Worm (Caenorhabditis elegans) whole organism, L4 larva: ENCODE data around the gene lron-7.
A peak's percentile ranks its signal among the peaks of the same experiment; 100 is the strongest.

Experiments
- D1046.2 ChIP-seq: fragments of 200-800 bp; sonication (Bioruptor generic); IDR thresholded peaks from 2 replicates; pipeline ENCODE4 v1.3.6; 2022; ENCODE audit warnings: missing genetic modification characterization, missing compliant biosample characterization
- F26F4.8 ChIP-seq: fragments of 200-800 bp; sonication (Bioruptor generic); conservative IDR thresholded peaks from 2 replicates; pipeline ENCODE4 v1.3.6; 2022; ENCODE audit warnings: missing genetic modification characterization, missing compliant biosample characterization
- F49E8.2 ChIP-seq: sonication (generic microtip); optimal IDR thresholded peaks from 2 replicates; lab custom pipeline; 2016; ENCODE audit warnings: missing compliant biosample characterization, mild to moderate bottlenecking, missing genetic modification characterization, borderline replicate concordance
- R02D3.7 ChIP-seq: fragments of 150-350 bp; sonication (generic microtip); optimal IDR thresholded peaks from 3 replicates; lab custom pipeline; 2014; ENCODE audit warnings: missing biosample characterization, missing genetic modification characterization
- T20F7.1 ChIP-seq: fragments of 200-800 bp; sonication (Bioruptor generic); optimal IDR thresholded peaks from 2 replicates; lab custom pipeline; 2018; ENCODE audit warnings: mild to moderate bottlenecking, missing genetic modification characterization, missing compliant biosample characterization
- Y48G9A.11 ChIP-seq: fragments of 200-800 bp; sonication (Bioruptor generic); IDR thresholded peaks from 2 replicates; pipeline ENCODE4 v1.3.6; 2022; ENCODE audit warnings: missing genetic modification reagents, missing genetic modification characterization, missing compliant biosample characterization
- Y5F2A.4 ChIP-seq: fragments of 200-800 bp; sonication (Bioruptor generic); optimal IDR thresholded peaks from 2 replicates; lab custom pipeline; 2018; ENCODE audit warnings: mild to moderate bottlenecking, missing genetic modification characterization, missing compliant biosample characterization
- ZK546.5 ChIP-seq, 2 experiments: sonication (generic microtip); optimal IDR thresholded peaks; 2 replicates each; lab custom pipeline; 2017; ENCODE audit warnings: missing biosample characterization in 2 of 2, missing genetic modification characterization in 2 of 2
- arid-1 ChIP-seq: fragments of 200-800 bp; sonication (Bioruptor generic); conservative IDR thresholded peaks from 2 replicates; pipeline ENCODE4 v1.3.6; 2022; ENCODE audit warnings: missing genetic modification reagents, missing genetic modification characterization, missing compliant biosample characterization
- ceh-28 ChIP-seq: fragments of 150-350 bp; optimal IDR thresholded peaks from 2 replicates; lab custom pipeline; 2014; ENCODE audit warnings: missing biosample characterization, missing genetic modification reagents, missing genetic modification characterization
- ceh-32 ChIP-seq: sonication (generic microtip); optimal IDR thresholded peaks from 2 replicates; lab custom pipeline; 2016; ENCODE audit warnings: mild to moderate bottlenecking, missing genetic modification characterization, missing compliant biosample characterization; ENCODE audit not compliant: poor library complexity
- daf-16 ChIP-seq, 3 experiments: sonication (generic microtip); optimal IDR thresholded peaks; 2 replicates each; lab custom pipeline; 2016 to 2017; ENCODE audit warnings: missing genetic modification characterization in 3 of 3, missing genetic modification reagents in 3 of 3, mild to moderate bottlenecking in 2 of 3, missing compliant biosample characterization in 2 of 3, missing biosample characterization in 1 of 3, moderate library complexity in 1 of 3
- daf-8 ChIP-seq: fragments of 200-800 bp; sonication (Bioruptor generic); IDR thresholded peaks from 2 replicates; pipeline ENCODE4 v1.3.6; 2022; ENCODE audit warnings: missing genetic modification characterization, missing compliant biosample characterization
- dve-1 ChIP-seq: sonication (generic microtip); optimal IDR thresholded peaks from 2 replicates; lab custom pipeline; 2017; ENCODE audit warnings: antibody characterized with exemption, mild to moderate bottlenecking, missing genetic modification characterization, missing compliant biosample characterization; ENCODE audit not compliant: insufficient read depth
- fkh-10 ChIP-seq: fragments of 150-350 bp; optimal IDR thresholded peaks from 2 replicates; lab custom pipeline; 2014; ENCODE audit warnings: missing biosample characterization, missing genetic modification reagents, missing genetic modification characterization
- hlh-11 ChIP-seq: fragments of 200-800 bp; sonication (Bioruptor generic); optimal IDR thresholded peaks from 2 replicates; lab custom pipeline; 2018; ENCODE audit warnings: mild to moderate bottlenecking, missing genetic modification characterization, missing compliant biosample characterization
- hlh-30 ChIP-seq: sonication (generic microtip); optimal IDR thresholded peaks from 2 replicates; lab custom pipeline; 2017; ENCODE audit warnings: antibody characterized with exemption, mild to moderate bottlenecking, missing genetic modification characterization, missing compliant biosample characterization; ENCODE audit not compliant: insufficient read depth
- hmg-1.1 ChIP-seq: fragments of 200-800 bp; sonication (Bioruptor generic); IDR thresholded peaks from 2 replicates; pipeline ENCODE4 v1.3.6; 2022; ENCODE audit warnings: missing genetic modification reagents, missing genetic modification characterization, missing compliant biosample characterization
- jun-1 ChIP-seq: fragments of 150-350 bp; optimal IDR thresholded peaks from 2 replicates; lab custom pipeline; 2014; ENCODE audit warnings: missing biosample characterization, missing genetic modification reagents, missing genetic modification characterization
- lin-1 ChIP-seq: fragments of 200-800 bp; sonication (Bioruptor generic); IDR thresholded peaks from 2 replicates; pipeline ENCODE4 v1.3.6; 2022; ENCODE audit warnings: missing genetic modification reagents, missing genetic modification characterization, missing compliant biosample characterization
- lin-13 ChIP-seq: fragments of 150-350 bp; optimal IDR thresholded peaks from 2 replicates; lab custom pipeline; 2014; ENCODE audit warnings: missing biosample characterization, missing genetic modification reagents, missing genetic modification characterization
- lin-38 ChIP-seq: fragments of 200-800 bp; sonication (Bioruptor generic); IDR thresholded peaks from 2 replicates; pipeline ENCODE4 v1.3.6; 2022; ENCODE audit warnings: missing genetic modification reagents, missing genetic modification characterization, missing compliant biosample characterization
- lir-3 ChIP-seq: sonication (generic microtip); optimal IDR thresholded peaks from 2 replicates; lab custom pipeline; 2016; ENCODE audit warnings: mild to moderate bottlenecking, missing genetic modification characterization, missing compliant biosample characterization
- madf-5 ChIP-seq, 2 experiments: fragments of 200-800 bp; sonication (Bioruptor generic); IDR thresholded peaks; 2 replicates each; pipeline ENCODE4 v1.3.6; 2022; ENCODE audit warnings: missing compliant biosample characterization in 2 of 2, missing genetic modification characterization in 2 of 2
- madf-9 ChIP-seq: fragments of 200-800 bp; sonication (Bioruptor generic); conservative IDR thresholded peaks from 2 replicates; pipeline ENCODE4 v1.3.6; 2022; ENCODE audit warnings: missing genetic modification reagents, missing genetic modification characterization, missing compliant biosample characterization
- mdt-29 ChIP-seq: fragments of 200-800 bp; sonication (Bioruptor generic); IDR thresholded peaks from 2 replicates; pipeline ENCODE4 v1.3.6; 2022; ENCODE audit warnings: missing genetic modification reagents, missing genetic modification characterization, missing compliant biosample characterization
- mxl-3 ChIP-seq: fragments of 200-800 bp; sonication (Bioruptor generic); optimal IDR thresholded peaks from 2 replicates; lab custom pipeline; 2018; ENCODE audit warnings: mild to moderate bottlenecking, missing genetic modification characterization, missing compliant biosample characterization
- nhr-237 ChIP-seq: sonication (generic microtip); optimal IDR thresholded peaks from 2 replicates; lab custom pipeline; 2017; ENCODE audit warnings: missing biosample characterization, missing genetic modification characterization
- nhr-25 ChIP-seq: sonication (generic microtip); optimal IDR thresholded peaks from 2 replicates; lab custom pipeline; 2017; ENCODE audit warnings: missing genetic modification characterization, mild to moderate bottlenecking, missing compliant biosample characterization, antibody characterized with exemption, moderate library complexity, borderline replicate concordance; ENCODE audit not compliant: insufficient read depth
- nhr-28 ChIP-seq: fragments of 150-350 bp; optimal IDR thresholded peaks from 2 replicates; lab custom pipeline; 2014; ENCODE audit warnings: missing biosample characterization, missing genetic modification characterization
- nhr-42 ChIP-seq: fragments of 200-800 bp; sonication (Bioruptor generic); IDR thresholded peaks from 2 replicates; pipeline ENCODE4 v1.3.6; 2022; ENCODE audit warnings: missing genetic modification characterization, missing compliant biosample characterization
- nhr-48 ChIP-seq: sonication (generic microtip); optimal IDR thresholded peaks from 2 replicates; lab custom pipeline; 2016; ENCODE audit warnings: mild to moderate bottlenecking, missing genetic modification characterization, missing compliant biosample characterization
- nhr-6 ChIP-seq: fragments of 150-350 bp; optimal IDR thresholded peaks from 2 replicates; lab custom pipeline; 2014; ENCODE audit warnings: missing biosample characterization, missing genetic modification characterization
- pha-4 ChIP-seq, 2 experiments: fragments of 150-350 bp in 1 of 2; fragments of 200-800 bp in 1 of 2; sonication (Bioruptor generic) in 1 of 2; IDR thresholded peaks in 1 of 2; optimal IDR thresholded peaks in 1 of 2; 2 replicates each; pipeline versions ENCODE4 v1.3.6 to Lab custom; 2014 to 2022; ENCODE audit warnings: missing genetic modification characterization in 2 of 2, missing genetic modification reagents in 2 of 2, missing biosample characterization in 1 of 2, missing compliant biosample characterization in 1 of 2
- pqm-1 ChIP-seq: sonication (generic microtip); optimal IDR thresholded peaks from 2 replicates; lab custom pipeline; 2017; ENCODE audit warnings: missing biosample characterization, missing genetic modification characterization
- rbr-2 ChIP-seq: sonication (generic microtip); optimal IDR thresholded peaks from 2 replicates; lab custom pipeline; 2016; ENCODE audit warnings: missing genotype, missing genetic modification characterization, missing compliant biosample characterization
- saeg-2 ChIP-seq: fragments of 200-800 bp; sonication (Bioruptor generic); IDR thresholded peaks from 2 replicates; pipeline ENCODE4 v1.3.6; 2022; ENCODE audit warnings: missing genetic modification reagents, missing genetic modification characterization, missing compliant biosample characterization
- tag-97 ChIP-seq: fragments of 200-800 bp; sonication (Bioruptor generic); IDR thresholded peaks from 2 replicates; pipeline ENCODE4 v1.3.6; 2022; ENCODE audit warnings: missing genetic modification characterization, missing compliant biosample characterization
- unc-130 ChIP-seq: sonication (generic microtip); optimal IDR thresholded peaks from 2 replicates; lab custom pipeline; 2016; ENCODE audit warnings: missing genetic modification reagents, missing genetic modification characterization, missing compliant biosample characterization
- zfp-3 ChIP-seq: fragments of 200-800 bp; sonication (Bioruptor generic); conservative IDR thresholded peaks from 2 replicates; pipeline ENCODE4 v1.3.6; 2022; ENCODE audit warnings: missing genetic modification reagents, missing genetic modification characterization, missing compliant biosample characterization
- zip-11 ChIP-seq: fragments of 200-800 bp; sonication (Bioruptor generic); IDR thresholded peaks from 2 replicates; pipeline ENCODE4 v1.3.6; 2022; ENCODE audit warnings: missing genetic modification characterization, missing compliant biosample characterization
- ztf-11 ChIP-seq: fragments of 150-350 bp; optimal IDR thresholded peaks from 2 replicates; lab custom pipeline; 2014; ENCODE audit warnings: missing biosample characterization, missing genetic modification characterization

The lron-7 gene

DNA sequence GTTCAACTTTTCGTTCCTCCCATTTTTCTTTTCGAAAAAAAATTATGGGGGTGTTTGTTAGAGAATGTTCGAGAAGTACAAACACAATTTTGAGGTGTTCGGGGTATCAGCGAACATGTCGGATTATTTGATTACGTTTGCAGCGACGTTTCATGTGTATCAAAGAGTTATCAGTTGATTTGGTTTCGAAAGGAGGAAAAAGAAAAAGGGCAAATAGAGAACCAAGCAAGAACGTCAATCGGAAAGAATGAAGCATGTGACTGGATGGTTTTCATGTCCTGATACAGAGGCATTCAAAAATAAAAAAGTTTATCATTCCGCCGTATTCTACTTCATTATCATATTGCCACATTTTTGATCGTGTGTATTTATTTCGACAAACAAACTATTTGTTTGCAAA lies 47.2 kb upstream of the lron-7 start (continued):
- TF ChIP-seq nhr-48 (tag; lab: Kevin White, UChicago) (peak; percentile 75), nhr-42 (GFP tag; lab: Robert Waterston, UW) (no peak), ZK546.5 (tag; optimal IDR thresholded peaks at IDR 0.05; lab: Kevin White, UChicago) (no peak), nhr-237 (tag; lab: Kevin White, UChicago) (no peak), madf-9 (GFP tag; lab: Robert Waterston, UW) (no peak), R02D3.7 (tag; lab: Kevin White, UChicago) (no peak), pqm-1 (tag; lab: Kevin White, UChicago) (peak; percentile 93), pha-4 (GFP tag; IDR thresholded peaks at IDR 0.05; lab: Robert Waterston, UW) (no peak), pha-4 (tag; optimal IDR thresholded peaks at IDR 0.05; lab: Kevin White, UChicago) (peak; percentile 33), nhr-6 (peak; percentile 36), zfp-3 (no peak; the same call in 1 of the 2 replicates), lir-3 (tag; lab: Kevin White, UChicago) (no peak), lin-38 (GFP tag; lab: Robert Waterston, UW) (no peak), hlh-30 (tag; lab: Kevin White, UChicago) (peak; percentile 76), Y48G9A.11 (GFP tag; lab: Robert Waterston, UW) (no peak), fkh-10 (GFP tag; lab: Kevin White, UChicago) (no peak), unc-130 (GFP tag; lab: Kevin White, UChicago) (no peak), nhr-25 (tag; lab: Kevin White, UChicago) (no peak), lin-13 (no peak), T20F7.1 (peak; percentile 48), lin-1 (peak; percentile 85), arid-1 (GFP tag; lab: Robert Waterston, UW) (no peak), ceh-32 (no peak), rbr-2 (tag; lab: Kevin White, UChicago) (no peak), D1046.2 (GFP tag; lab: Robert Waterston, UW) (no peak), Y5F2A.4 (GFP tag; lab: Kevin White, UChicago) (no peak), daf-16 (GFP tag; optimal IDR thresholded peaks at IDR 0.05; lab: Kevin White, UChicago) (peak in 1 of 2 experiments; percentile 57), daf-16 (tag; optimal IDR thresholded peaks at IDR 0.05; lab: Kevin White, UChicago) (peak; percentile 95), ceh-28 (no peak), daf-8 (GFP tag; lab: Robert Waterston, UW) (no peak), madf-5 (GFP tag; IDR thresholded peaks at IDR 0.05; lab: Robert Waterston, UW) (no peak)

DNA sequence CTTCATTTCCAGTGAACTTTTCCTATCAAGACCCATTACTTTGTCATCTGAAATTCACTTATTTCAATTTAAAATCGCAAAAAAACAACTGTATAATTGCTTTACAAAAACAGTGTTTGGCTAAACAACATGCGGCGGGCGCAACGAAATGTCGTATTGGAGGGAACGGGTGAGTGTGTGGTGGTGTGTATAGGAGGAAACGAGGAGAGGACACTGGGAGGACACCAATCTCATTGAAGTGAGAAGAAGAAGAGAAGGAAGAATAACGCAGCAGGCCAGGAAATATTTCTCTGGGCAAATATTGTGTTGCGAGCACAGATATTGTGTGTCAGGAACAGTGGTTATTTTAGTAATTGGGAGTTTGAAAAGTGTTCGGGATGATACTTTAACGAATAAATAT lies 37.4 kb upstream of the lron-7 start, which contains the start of gene F46H5.4:
TSS of gene F46H5.4 (minus strand) at position 53 of the 400 bp plus-strand sequence.
- TF ChIP-seq F49E8.2 (no peak), mdt-29 (GFP tag; lab: Robert Waterston, UW) (no peak), jun-1 (tag; lab: Kevin White, UChicago) (no peak), dve-1 (tag; lab: Kevin White, UChicago) (peak; percentile 12), ztf-11 (tag; lab: Kevin White, UChicago) (no peak), hmg-1.1 (peak; percentile 60), nhr-6 (peak; percentile 4), Y5F2A.4 (GFP tag; lab: Kevin White, UChicago) (no peak), mxl-3 (GFP tag; lab: Kevin White, UChicago) (peak; percentile 18), nhr-28 (tag; lab: Kevin White, UChicago) (peak; percentile 29), zip-11 (no peak), T20F7.1 (peak; percentile 88), nhr-42 (GFP tag; lab: Robert Waterston, UW) (no peak), saeg-2 (no peak), hlh-11 (peak; percentile 25), tag-97 (no peak), F26F4.8 (GFP tag; lab: Robert Waterston, UW) (no peak)
- TF ChIP-seq, all 104 proteins: peak for 7
